Worm (Caenorhabditis elegans) whole organism, L1 larva: ENCODE measurements around the gene srsx-6.

Source experiments
- aha-1 ChIP-seq: fragments of 150-350 bp; optimal IDR thresholded peaks from 2 replicates; lab custom pipeline; 2014; ENCODE audit warnings: missing biosample characterization, missing genetic modification characterization
- alr-1 ChIP-seq: fragments of 200-800 bp; sonication (Bioruptor generic); optimal IDR thresholded peaks from 2 replicates; lab custom pipeline; 2018; ENCODE audit warnings: borderline replicate concordance, mild to moderate bottlenecking, missing genetic modification characterization, missing compliant biosample characterization
- ama-1 ChIP-seq: fragments of 150-350 bp; optimal IDR thresholded peaks from 2 replicates; lab custom pipeline; 2014
- efl-3 ChIP-seq: fragments of 200-800 bp; sonication (Bioruptor generic); optimal IDR thresholded peaks from 2 replicates; lab custom pipeline; 2018; ENCODE audit warnings: mild to moderate bottlenecking, missing genetic modification characterization, missing compliant biosample characterization
- fkh-4 ChIP-seq: sonication (generic microtip); optimal IDR thresholded peaks from 2 replicates; lab custom pipeline; 2016; ENCODE audit warnings: missing compliant biosample characterization, missing genetic modification characterization, borderline replicate concordance
- grh-1 ChIP-seq: fragments of 200-800 bp; sonication (Bioruptor generic); IDR thresholded peaks from 2 replicates; pipeline ENCODE4 v1.3.6; 2022; ENCODE audit warnings: missing genetic modification reagents, missing genetic modification characterization, missing compliant biosample characterization
- jun-1 ChIP-seq: fragments of 150-350 bp; optimal IDR thresholded peaks from 2 replicates; lab custom pipeline; 2014; ENCODE audit warnings: missing biosample characterization, missing genetic modification reagents, missing genetic modification characterization
- lin-35 ChIP-seq, 2 experiments: fragments of 150-350 bp; optimal IDR thresholded peaks; 2 replicates each; lab custom pipeline; 2014; ENCODE audit warnings: missing biosample characterization in 2 of 2, missing genetic modification characterization in 2 of 2, missing genetic modification reagents in 2 of 2
- nhr-12 ChIP-seq: sonication (generic microtip); optimal IDR thresholded peaks from 2 replicates; lab custom pipeline; 2017; ENCODE audit warnings: missing biosample characterization, missing genetic modification characterization
- nhr-76 ChIP-seq: sonication (generic microtip); optimal IDR thresholded peaks from 2 replicates; lab custom pipeline; 2017; ENCODE audit warnings: missing biosample characterization, missing genetic modification characterization
- sox-4 ChIP-seq: sonication (generic microtip); optimal IDR thresholded peaks from 2 replicates; lab custom pipeline; 2016; ENCODE audit warnings: missing genetic modification characterization, missing compliant biosample characterization

DNA sequence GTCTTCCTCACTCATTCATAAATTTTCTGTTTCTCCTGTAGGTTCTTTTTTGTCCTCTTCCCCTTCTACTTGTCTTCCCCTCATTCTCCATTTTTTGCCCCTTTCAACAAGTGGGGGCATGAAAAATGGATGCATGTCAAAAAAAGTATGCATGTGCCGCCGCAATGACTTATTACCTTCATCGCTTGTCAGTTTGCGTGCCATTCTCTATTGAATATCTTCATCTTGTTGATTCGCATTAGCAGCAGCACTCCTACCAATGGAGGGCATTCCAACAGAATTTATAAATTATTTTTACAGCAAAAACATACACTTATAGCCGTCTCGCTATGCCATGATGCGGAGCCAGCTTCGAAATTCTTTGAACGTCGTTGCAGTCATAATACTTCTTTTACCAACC lies 35.7 kb upstream of the srsx-6 start, which contains the start of gene F40A3.1:
- TF ChIP-seq efl-3 (no peak), jun-1 (tag; lab: Kevin White, UChicago) (no peak), sox-4 (no peak), nhr-12 (tag; lab: Kevin White, UChicago) (no peak), ama-1 (no peak), grh-1 (GFP tag; lab: Robert Waterston, UW) (no peak), nhr-76 (no peak), lin-35 (GFP tag; optimal IDR thresholded peaks at IDR 0.05; lab: Kevin White, UChicago) (no peak), fkh-4 (no peak), aha-1 (no peak), alr-1 (tag; lab: Kevin White, UChicago) (no peak)
